Worm (Caenorhabditis elegans) whole organism, L3 larva: ENCODE data around the gene vit-6.
A peak's percentile ranks its signal among the peaks of the same experiment; 100 is the strongest.

ENCODE experiments used
- R02D3.7 ChIP-seq: fragments of 150-350 bp; optimal IDR thresholded peaks from 2 replicates; lab custom pipeline; 2014; ENCODE audit warnings: missing biosample characterization, missing genetic modification characterization
- ZK546.5 ChIP-seq: sonication (generic microtip); optimal IDR thresholded peaks from 2 replicates; lab custom pipeline; 2017; ENCODE audit warnings: missing biosample characterization, missing genetic modification characterization
- ama-1 ChIP-seq: fragments of 150-350 bp; optimal IDR thresholded peaks from 2 replicates; lab custom pipeline; 2018
- ceh-16 ChIP-seq: sonication (generic microtip); optimal IDR thresholded peaks from 2 replicates; lab custom pipeline; 2017; ENCODE audit warnings: missing biosample characterization, missing genetic modification characterization
- ceh-28 ChIP-seq: fragments of 150-350 bp; optimal IDR thresholded peaks from 2 replicates; lab custom pipeline; 2014; ENCODE audit warnings: missing biosample characterization, missing genetic modification reagents, missing genetic modification characterization
- ceh-9 ChIP-seq: sonication (generic microtip); optimal IDR thresholded peaks from 2 replicates; lab custom pipeline; 2018; ENCODE audit warnings: missing biosample characterization, missing genetic modification characterization
- daf-12 ChIP-seq: fragments of 150-350 bp; optimal IDR thresholded peaks from 2 replicates; lab custom pipeline; 2014; ENCODE audit warnings: missing biosample characterization, missing genetic modification reagents, missing genetic modification characterization
- egl-5 ChIP-seq: fragments of 150-350 bp; optimal IDR thresholded peaks from 2 replicates; lab custom pipeline; 2017; ENCODE audit warnings: missing biosample characterization, missing genetic modification reagents, missing genetic modification characterization, inconsistent platforms
- elt-1 ChIP-seq: fragments of 150-350 bp; optimal IDR thresholded peaks from 2 replicates; lab custom pipeline; 2014; ENCODE audit warnings: missing biosample characterization, missing genetic modification characterization
- elt-2 ChIP-seq: sonication (generic microtip); optimal IDR thresholded peaks from 2 replicates; lab custom pipeline; 2016; ENCODE audit warnings: missing genetic modification reagents, mild to moderate bottlenecking, missing genetic modification characterization, missing compliant biosample characterization
- elt-3 ChIP-seq, 3 experiments: fragments of 150-350 bp in 1 of 3; sonication (generic microtip) in 2 of 3; optimal IDR thresholded peaks; 2 replicates in 2 of 3; 4 replicates in 1 of 3; lab custom pipeline; 2014 to 2017; ENCODE audit warnings: missing biosample characterization in 3 of 3, missing genetic modification characterization in 3 of 3
- eor-1 ChIP-seq, 2 experiments: fragments of 150-350 bp; optimal IDR thresholded peaks; 2 replicates each; lab custom pipeline; 2014 to 2018; ENCODE audit warnings: missing biosample characterization in 2 of 2, missing genetic modification characterization in 2 of 2
- fkh-2 ChIP-seq: fragments of 150-350 bp; optimal IDR thresholded peaks from 2 replicates; lab custom pipeline; 2014; ENCODE audit warnings: missing biosample characterization, missing genetic modification reagents, missing genetic modification characterization
- jun-1 ChIP-seq: fragments of 150-350 bp; optimal IDR thresholded peaks from 2 replicates; lab custom pipeline; 2014; ENCODE audit warnings: missing biosample characterization, missing genetic modification reagents, missing genetic modification characterization
- lin-15B ChIP-seq: fragments of 150-350 bp; optimal IDR thresholded peaks from 2 replicates; lab custom pipeline; 2014; ENCODE audit warnings: missing biosample characterization, missing genetic modification characterization
- mdl-1 ChIP-seq: fragments of 150-350 bp; optimal IDR thresholded peaks from 2 replicates; lab custom pipeline; 2014; ENCODE audit warnings: missing biosample characterization, missing genetic modification characterization
- nfya-1 ChIP-seq: sonication (generic microtip); optimal IDR thresholded peaks from 2 replicates; lab custom pipeline; 2017; ENCODE audit warnings: missing genetic modification characterization, mild to moderate bottlenecking, missing compliant biosample characterization, antibody characterized with exemption, moderate library complexity; ENCODE audit not compliant: insufficient read depth
- nhr-11 ChIP-seq: fragments of 150-350 bp; optimal IDR thresholded peaks from 2 replicates; lab custom pipeline; 2014; ENCODE audit warnings: missing biosample characterization, missing genetic modification characterization
- nhr-23 ChIP-seq: fragments of 150-350 bp; optimal IDR thresholded peaks from 2 replicates; lab custom pipeline; 2014; ENCODE audit warnings: missing biosample characterization, missing genetic modification reagents, missing genetic modification characterization
- nhr-25 ChIP-seq: sonication (generic microtip); optimal IDR thresholded peaks from 2 replicates; lab custom pipeline; 2017; ENCODE audit warnings: missing biosample characterization, missing genetic modification characterization
- nhr-28 ChIP-seq: fragments of 150-350 bp; optimal IDR thresholded peaks from 2 replicates; lab custom pipeline; 2014; ENCODE audit warnings: missing biosample characterization, missing genetic modification characterization
- nhr-43 ChIP-seq: sonication (generic microtip); optimal IDR thresholded peaks from 2 replicates; lab custom pipeline; 2016; ENCODE audit warnings: mild to moderate bottlenecking, missing genetic modification characterization, missing compliant biosample characterization; ENCODE audit not compliant: poor library complexity, severe bottlenecking
- nhr-67 ChIP-seq: fragments of 150-350 bp; optimal IDR thresholded peaks from 2 replicates; lab custom pipeline; 2014; ENCODE audit warnings: missing biosample characterization, missing genetic modification characterization
- nhr-76 ChIP-seq: fragments of 150-350 bp; sonication (generic microtip); optimal IDR thresholded peaks from 5 replicates; lab custom pipeline; 2014; ENCODE audit warnings: missing biosample characterization, missing genetic modification characterization
- pha-4 ChIP-seq: fragments of 150-350 bp; optimal IDR thresholded peaks from 2 replicates; lab custom pipeline; 2014; ENCODE audit warnings: missing biosample characterization, missing genetic modification reagents, missing genetic modification characterization
- sea-2 ChIP-seq: fragments of 150-350 bp; sonication (generic microtip); optimal IDR thresholded peaks from 4 replicates; lab custom pipeline; 2014; ENCODE audit warnings: missing biosample characterization, missing genetic modification reagents, missing genetic modification characterization
- skn-1 ChIP-seq: fragments of 150-350 bp; optimal IDR thresholded peaks from 2 replicates; lab custom pipeline; 2014; ENCODE audit warnings: missing biosample characterization, missing genetic modification characterization
- snpc-4 ChIP-seq: fragments of 150-350 bp; optimal IDR thresholded peaks from 2 replicates; lab custom pipeline; 2014; ENCODE audit warnings: missing biosample characterization, missing genetic modification characterization
- tbx-2 ChIP-seq: sonication (generic microtip); optimal IDR thresholded peaks from 2 replicates; lab custom pipeline; 2016; ENCODE audit warnings: mild to moderate bottlenecking, missing genetic modification characterization, missing compliant biosample characterization
- zag-1 ChIP-seq: fragments of 150-350 bp; optimal IDR thresholded peaks from 2 replicates; lab custom pipeline; 2014; ENCODE audit warnings: missing biosample characterization, missing genetic modification characterization
- ztf-11 ChIP-seq: fragments of 150-350 bp; optimal IDR thresholded peaks from 2 replicates; lab custom pipeline; 2014; ENCODE audit warnings: missing biosample characterization, missing genetic modification characterization
- ztf-4 ChIP-seq: fragments of 150-350 bp; optimal IDR thresholded peaks from 2 replicates; lab custom pipeline; 2014; ENCODE audit warnings: missing biosample characterization, missing genetic modification characterization

Gene vit-6

ce11 chrIV:8301925-8302324, 41.0 kb downstream of the vit-6 start:
- no peak for TF ChIP-seq tbx-2 (tag; lab: Kevin White, UChicago)
- TF ChIP-seq elt-3 (tag; optimal IDR thresholded peaks at IDR 0.05; lab: Kevin White, UChicago) = peak in 1 of 3 experiments; percentile 9
- TF ChIP-seq nfya-1 (tag; lab: Kevin White, UChicago) = no peak
- no peak for TF ChIP-seq ZK546.5
- no peak for TF ChIP-seq mdl-1 (tag; lab: Kevin White, UChicago)
- peak; percentile 10 for TF ChIP-seq nhr-43 (tag; lab: Kevin White, UChicago)
- peak; percentile 16 for TF ChIP-seq nhr-23 (tag; lab: Kevin White, UChicago)
- TF ChIP-seq ztf-11 = no peak
- TF ChIP-seq nhr-25 = peak; percentile 71
- TF ChIP-seq elt-1 = no peak
- TF ChIP-seq R02D3.7 (tag; lab: Kevin White, UChicago) = no peak
- no peak for TF ChIP-seq skn-1 (tag; lab: Kevin White, UChicago)
- TF ChIP-seq ama-1 (lab: Kevin White, UChicago) = no peak
- TF ChIP-seq zag-1 = no peak
- no peak for TF ChIP-seq fkh-2 (tag; lab: Kevin White, UChicago)
- TF ChIP-seq jun-1 = no peak
- TF ChIP-seq nhr-11 (tag; lab: Kevin White, UChicago) = no peak
- no peak for TF ChIP-seq ceh-28 (tag; lab: Kevin White, UChicago)
- TF ChIP-seq, all 47 proteins: peak for 4

ce11 chrIV:8302648-8303161, 41.7 kb downstream of the vit-6 start:
- TF ChIP-seq elt-1 = peak; percentile 8
- TF ChIP-seq nhr-28 (tag; lab: Kevin White, UChicago) = no peak
- no peak for TF ChIP-seq eor-1 (tag; optimal IDR thresholded peaks at IDR 0.05; lab: Kevin White, UChicago)
- no peak for TF ChIP-seq daf-12
- TF ChIP-seq nhr-76 = no peak
- TF ChIP-seq ceh-16 (tag; lab: Kevin White, UChicago) = no peak
- TF ChIP-seq nhr-25 = peak; percentile 52
- no peak for TF ChIP-seq pha-4

ce11 chrIV:8303668-8304067, 42.7 kb downstream of the vit-6 start, which contains the start of gene vha-5:
Gene vha-5 (plus strand): TSS chrIV:8303968.
- peak; percentile 9 for TF ChIP-seq pha-4
- no peak for TF ChIP-seq snpc-4 (tag; lab: Kevin White, UChicago)

- TF ChIP-seq nhr-67 (tag; lab: Kevin White, UChicago) (no peak), nhr-43 (tag; lab: Kevin White, UChicago) (peak; percentile 37), ZK546.5 (no peak), nhr-11 (tag; lab: Kevin White, UChicago) (no peak), ztf-4 (tag; lab: Kevin White, UChicago) (no peak)
Measured at ce11 chrIV:8307408-8307807, 46.5 kb downstream of the vit-6 start.

ce11 chrIV:8312105-8312504, 51.1 kb downstream of the vit-6 start:
- TF ChIP-seq elt-2 (tag; lab: Kevin White, UChicago) (no peak), mdl-1 (tag; lab: Kevin White, UChicago) (no peak), nfya-1 (tag; lab: Kevin White, UChicago) (no peak), nhr-25 (no peak), sea-2 (GFP tag; lab: Kevin White, UChicago) (no peak), elt-3 (tag; optimal IDR thresholded peaks at IDR 0.05; lab: Kevin White, UChicago) (no peak), ZK546.5 (no peak), egl-5 (no peak), ceh-16 (tag; lab: Kevin White, UChicago) (no peak), lin-15B (no peak), ceh-9 (tag; lab: Kevin White, UChicago) (no peak), nhr-11 (tag; lab: Kevin White, UChicago) (no peak)

ce11 chrIV:8312846-8313245, 51.9 kb downstream of the vit-6 start, which contains the start of gene F35H10.10:
Gene F35H10.10 (minus strand): TSS chrIV:8312946.
- TF ChIP-seq nhr-23 (tag; lab: Kevin White, UChicago) (peak; percentile 21), nhr-76 (no peak), sea-2 (GFP tag; lab: Kevin White, UChicago) (no peak)
